Fruit fly (Drosophila melanogaster) S2 (cell line): ENCODE measurements around the gene da.

Experiments used
- CG8478 ChIP-seq: fragments of >200 bp; optimal IDR thresholded peaks from 2 replicates; lab custom pipeline; 2018
- CTCF ChIP-seq, 2 experiments: fragments of >200 bp; optimal IDR thresholded peaks; 2 replicates each; lab custom pipeline; 2018

The da gene

DNA sequence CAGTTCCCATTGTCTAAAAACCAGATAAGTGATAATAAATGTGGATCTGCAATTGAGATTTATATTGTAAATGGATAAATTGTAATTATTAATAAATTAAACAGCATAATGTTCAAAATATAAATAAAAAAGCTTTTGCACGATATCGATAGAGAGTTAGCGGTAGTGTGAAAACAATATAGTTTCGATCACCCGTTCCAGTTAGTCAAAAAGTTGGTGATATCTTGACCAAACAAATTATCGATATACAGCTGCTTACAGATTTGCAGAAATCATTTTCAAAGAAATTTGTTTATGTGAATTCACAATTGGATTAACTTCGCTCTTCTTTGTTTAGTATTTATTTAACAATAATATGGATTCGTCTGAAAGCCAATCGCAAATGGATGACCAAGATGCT lies 51.3 kb downstream of the da start, which contains the start of gene Nse4:
Nse4 (plus strand) TSS at position 267 of the 400 bp plus-strand sequence.
- no peak for TF ChIP-seq CTCF (optimal IDR thresholded peaks at IDR 0.05; lab: Kevin White, UChicago)
- no peak for TF ChIP-seq CG8478 (lab: Kevin White, UChicago)

DNA sequence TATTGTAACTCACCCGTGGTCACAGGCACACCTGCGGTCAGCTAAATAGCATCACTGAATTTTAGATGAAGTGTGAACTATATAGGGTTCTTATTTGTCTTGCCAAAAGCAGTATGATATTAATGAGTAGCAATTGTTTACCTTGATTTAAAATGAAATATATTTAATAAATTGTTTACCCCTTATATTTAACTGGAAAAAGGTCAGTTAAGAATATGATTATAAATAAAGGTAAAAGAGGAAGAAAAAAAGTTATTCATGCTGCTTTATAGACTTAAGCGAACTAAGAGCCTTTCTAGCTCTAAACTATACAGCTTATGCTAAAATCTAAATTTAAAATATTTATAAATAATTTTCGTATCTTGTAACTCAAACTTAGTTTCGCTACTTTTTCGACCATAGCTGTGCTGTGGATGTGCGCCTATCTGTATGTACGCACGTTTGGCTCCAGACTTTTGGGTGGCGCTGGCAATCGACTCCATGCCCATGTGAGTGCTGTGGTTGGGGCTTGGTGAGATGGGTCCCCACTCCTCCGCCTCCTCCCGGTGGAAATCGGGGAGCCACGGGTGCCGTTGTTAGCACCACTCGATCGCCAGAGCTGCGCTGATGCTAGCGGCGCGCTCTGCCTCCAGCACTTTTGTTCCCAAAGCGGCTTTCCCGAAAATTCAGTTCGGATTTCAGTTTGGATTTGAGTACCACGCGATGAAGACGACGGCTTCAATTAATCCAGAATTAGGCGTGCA lies 54.3 kb downstream of the da start, which contains the start of gene loh:
loh (plus strand) TSS at position 487 of the 743 bp plus-strand sequence.
- no peak for TF ChIP-seq CG8478 (lab: Kevin White, UChicago)
- no peak for TF ChIP-seq CTCF (optimal IDR thresholded peaks at IDR 0.05; lab: Kevin White, UChicago)
